Worm (Caenorhabditis elegans): ENCODE results near the gene C48D5.3.

The C48D5.3 gene

ce11 chrIII:3571371-3571902 lies 10.1 kb downstream of the C48D5.3 start:
- no peak for TF ChIP-seq nfya-1 (tag; optimal IDR thresholded peaks at IDR 0.05; ENCODE audit: insufficient read depth)
- TF ChIP-seq elt-2 (tag; optimal IDR thresholded peaks at IDR 0.05) = peak; percentile 78
- no peak for TF ChIP-seq snpc-4 (tag; optimal IDR thresholded peaks at IDR 0.05)
- TF ChIP-seq pqm-1 (tag; optimal IDR thresholded peaks at IDR 0.05) = peak; percentile 73

ce11 chrIII:3569763-3570162 lies 11.8 kb downstream of the C48D5.3 start:
- no peak for TF ChIP-seq R02D3.7 (tag; optimal IDR thresholded peaks at IDR 0.05)
- TF ChIP-seq pha-4 (tag; optimal IDR thresholded peaks at IDR 0.05) = no peak
- no peak for TF ChIP-seq ceh-16 (tag; optimal IDR thresholded peaks at IDR 0.05)
- no peak for TF ChIP-seq ceh-9 (tag; optimal IDR thresholded peaks at IDR 0.05)
- no peak for TF ChIP-seq sea-2 (GFP tag; optimal IDR thresholded peaks at IDR 0.05)
- TF ChIP-seq ama-1 (optimal IDR thresholded peaks at IDR 0.05) = no peak
- no peak for TF ChIP-seq nhr-77 (tag; optimal IDR thresholded peaks at IDR 0.05)
- no peak for TF ChIP-seq egl-5 (tag; optimal IDR thresholded peaks at IDR 0.05)
- TF ChIP-seq ZK546.5 (tag; optimal IDR thresholded peaks at IDR 0.05) = no peak
- no peak for TF ChIP-seq pqm-1 (tag; optimal IDR thresholded peaks at IDR 0.05)
- TF ChIP-seq mdl-1 (tag; optimal IDR thresholded peaks at IDR 0.05) = no peak
- TF ChIP-seq snpc-4 (tag; optimal IDR thresholded peaks at IDR 0.05) = no peak
- no peak for TF ChIP-seq nhr-67 (tag; optimal IDR thresholded peaks at IDR 0.05)
- no peak for TF ChIP-seq ztf-11 (tag; optimal IDR thresholded peaks at IDR 0.05)
- no peak for TF ChIP-seq ztf-4 (tag; optimal IDR thresholded peaks at IDR 0.05)
- no peak for TF ChIP-seq lsy-12 (tag; optimal IDR thresholded peaks at IDR 0.05)
- no peak for TF ChIP-seq ceh-82 (tag; optimal IDR thresholded peaks at IDR 0.05)

- TF ChIP-seq daf-12 (tag; optimal IDR thresholded peaks at IDR 0.05) (no peak), elt-3 (tag; optimal IDR thresholded peaks at IDR 0.05) (no peak), nfya-1 (tag; optimal IDR thresholded peaks at IDR 0.05; ENCODE audit: insufficient read depth) (peak; percentile 0), ceh-28 (tag; optimal IDR thresholded peaks at IDR 0.05) (no peak)
Measured at ce11 chrIII:3566785-3567184, 14.8 kb downstream of the C48D5.3 start.

ce11 chrIII:3564762-3565359 lies 16.7 kb downstream of the C48D5.3 start:
- TF ChIP-seq nfya-1 (tag; optimal IDR thresholded peaks at IDR 0.05; ENCODE audit: insufficient read depth) (peak; percentile 7), R02D3.7 (tag; optimal IDR thresholded peaks at IDR 0.05) (no peak), ztf-11 (tag; optimal IDR thresholded peaks at IDR 0.05) (no peak), skn-1 (tag; optimal IDR thresholded peaks at IDR 0.05) (no peak)

- TF ChIP-seq lsy-12 (tag; optimal IDR thresholded peaks at IDR 0.05) (no peak), fkh-2 (tag; optimal IDR thresholded peaks at IDR 0.05) (no peak), sea-2 (GFP tag; optimal IDR thresholded peaks at IDR 0.05) (no peak), pha-4 (tag; optimal IDR thresholded peaks at IDR 0.05) (no peak), tbx-2 (tag; optimal IDR thresholded peaks at IDR 0.05) (no peak), ceh-16 (tag; optimal IDR thresholded peaks at IDR 0.05) (no peak), nhr-11 (tag; optimal IDR thresholded peaks at IDR 0.05) (no peak), snpc-4 (tag; optimal IDR thresholded peaks at IDR 0.05) (no peak), daf-12 (tag; optimal IDR thresholded peaks at IDR 0.05) (no peak), nfya-1 (tag; optimal IDR thresholded peaks at IDR 0.05; ENCODE audit: insufficient read depth) (no peak)
Measured at ce11 chrIII:3562276-3562675, 19.3 kb downstream of the C48D5.3 start.

ce11 chrIII:3560235-3560634 lies 21.3 kb downstream of the C48D5.3 start:
- TF ChIP-seq sea-2 (GFP tag; optimal IDR thresholded peaks at IDR 0.05) (no peak), elt-1 (tag; optimal IDR thresholded peaks at IDR 0.05) (no peak), fkh-2 (tag; optimal IDR thresholded peaks at IDR 0.05) (peak; percentile 60), nfya-1 (tag; optimal IDR thresholded peaks at IDR 0.05; ENCODE audit: insufficient read depth) (peak; percentile 28), tbx-2 (tag; optimal IDR thresholded peaks at IDR 0.05) (peak; percentile 41), lin-39 (tag; optimal IDR thresholded peaks at IDR 0.05) (peak; percentile 21)

- TF ChIP-seq eor-1 (tag; optimal IDR thresholded peaks at IDR 0.05) (no peak), nhr-28 (tag; optimal IDR thresholded peaks at IDR 0.05) (no peak), lin-15B (tag; optimal IDR thresholded peaks at IDR 0.05) (no peak), lsy-12 (tag; optimal IDR thresholded peaks at IDR 0.05) (no peak), elt-2 (tag; optimal IDR thresholded peaks at IDR 0.05) (no peak), skn-1 (tag; optimal IDR thresholded peaks at IDR 0.05) (no peak), nhr-11 (tag; optimal IDR thresholded peaks at IDR 0.05) (no peak), aly-2 (tag; optimal IDR thresholded peaks at IDR 0.05) (no peak), ceh-82 (tag; optimal IDR thresholded peaks at IDR 0.05) (no peak), fkh-2 (tag; optimal IDR thresholded peaks at IDR 0.05) (no peak)
Measured at ce11 chrIII:3553349-3553748, 28.2 kb downstream of the C48D5.3 start, which contains the start of gene C54C6.4. TSS of gene C54C6.4 (plus strand) at chrIII:3553649.

Measured in whole organism, L3 larva.